Fruit fly (Drosophila melanogaster) whole organism, adult: Measurements from ENCODE around the gene chic.

Experiments used
- CG11617 ChIP-seq: fragments of 200-800 bp; sonication (Bioruptor generic); optimal IDR thresholded peaks from 2 replicates; lab custom pipeline; 2017; ENCODE audit warnings: mild to moderate bottlenecking, missing biosample characterization, missing genetic modification reagents, missing genetic modification characterization
- CG12768 ChIP-seq: fragments of 200-800 bp; sonication (Bioruptor generic); optimal IDR thresholded peaks from 2 replicates; lab custom pipeline; 2017; ENCODE audit warnings: missing biosample characterization, missing genetic modification characterization, mild to moderate bottlenecking, moderate library complexity, missing genetic modification reagents
- CG14711 ChIP-seq: fragments of 200-800 bp; sonication (Bioruptor generic); optimal IDR thresholded peaks from 2 replicates; lab custom pipeline; 2018; ENCODE audit warnings: missing biosample characterization, mild to moderate bottlenecking, missing genetic modification characterization, moderate library complexity
- CG1620 ChIP-seq: fragments of 200-800 bp; sonication (Bioruptor generic); optimal IDR thresholded peaks from 2 replicates; lab custom pipeline; 2016; ENCODE audit warnings: missing biosample characterization, missing genetic modification characterization
- CG33017 ChIP-seq: fragments of 200-800 bp; sonication (Bioruptor generic); optimal IDR thresholded peaks from 2 replicates; lab custom pipeline; 2018; ENCODE audit warnings: missing biosample characterization, mild to moderate bottlenecking, missing genetic modification characterization, moderate library complexity
- CG7101 ChIP-seq: fragments of 200-800 bp; sonication (Bioruptor generic); optimal IDR thresholded peaks from 2 replicates; lab custom pipeline; 2018; ENCODE audit warnings: missing biosample characterization, mild to moderate bottlenecking, missing genetic modification characterization, moderate library complexity
- Crg-1 ChIP-seq: fragments of 200-800 bp; sonication (Bioruptor generic); optimal IDR thresholded peaks from 2 replicates; lab custom pipeline; 2016; ENCODE audit warnings: missing biosample characterization, missing genetic modification characterization
- Hr96 ChIP-seq: fragments of 200-800 bp; sonication (Bioruptor generic); optimal IDR thresholded peaks from 2 replicates; lab custom pipeline; 2016; ENCODE audit warnings: missing biosample characterization, missing genetic modification characterization
- bab1 ChIP-seq: fragments of 200-800 bp; sonication (Bioruptor generic); optimal IDR thresholded peaks from 3 replicates; lab custom pipeline; 2019; ENCODE audit warnings: missing biosample characterization, mild to moderate bottlenecking, missing genetic modification characterization, moderate library complexity
- cic ChIP-seq: fragments of 200-800 bp; sonication (Bioruptor generic); optimal IDR thresholded peaks from 2 replicates; lab custom pipeline; 2017; ENCODE audit warnings: missing biosample characterization, mild to moderate bottlenecking, missing genetic modification characterization, moderate library complexity
- kay ChIP-seq: fragments of 200-800 bp; sonication (Bioruptor generic); peaks from one replicate; lab custom pipeline; 2016; ENCODE audit warnings: missing biosample characterization, missing genetic modification characterization, borderline replicate concordance
- ovo ChIP-seq: fragments of 200-800 bp; sonication (Bioruptor generic); optimal IDR thresholded peaks from 2 replicates; lab custom pipeline; 2016; ENCODE audit warnings: missing biosample characterization, missing genetic modification characterization
- tj ChIP-seq: fragments of 200-800 bp; sonication (Bioruptor generic); optimal IDR thresholded peaks from 3 replicates; lab custom pipeline; 2017; ENCODE audit warnings: missing biosample characterization, mild to moderate bottlenecking, missing genetic modification characterization, moderate library complexity
- toe ChIP-seq: fragments of 200-800 bp; sonication (Bioruptor generic); optimal IDR thresholded peaks from 2 replicates; lab custom pipeline; 2016; ENCODE audit warnings: missing biosample characterization, missing genetic modification characterization

DNA sequence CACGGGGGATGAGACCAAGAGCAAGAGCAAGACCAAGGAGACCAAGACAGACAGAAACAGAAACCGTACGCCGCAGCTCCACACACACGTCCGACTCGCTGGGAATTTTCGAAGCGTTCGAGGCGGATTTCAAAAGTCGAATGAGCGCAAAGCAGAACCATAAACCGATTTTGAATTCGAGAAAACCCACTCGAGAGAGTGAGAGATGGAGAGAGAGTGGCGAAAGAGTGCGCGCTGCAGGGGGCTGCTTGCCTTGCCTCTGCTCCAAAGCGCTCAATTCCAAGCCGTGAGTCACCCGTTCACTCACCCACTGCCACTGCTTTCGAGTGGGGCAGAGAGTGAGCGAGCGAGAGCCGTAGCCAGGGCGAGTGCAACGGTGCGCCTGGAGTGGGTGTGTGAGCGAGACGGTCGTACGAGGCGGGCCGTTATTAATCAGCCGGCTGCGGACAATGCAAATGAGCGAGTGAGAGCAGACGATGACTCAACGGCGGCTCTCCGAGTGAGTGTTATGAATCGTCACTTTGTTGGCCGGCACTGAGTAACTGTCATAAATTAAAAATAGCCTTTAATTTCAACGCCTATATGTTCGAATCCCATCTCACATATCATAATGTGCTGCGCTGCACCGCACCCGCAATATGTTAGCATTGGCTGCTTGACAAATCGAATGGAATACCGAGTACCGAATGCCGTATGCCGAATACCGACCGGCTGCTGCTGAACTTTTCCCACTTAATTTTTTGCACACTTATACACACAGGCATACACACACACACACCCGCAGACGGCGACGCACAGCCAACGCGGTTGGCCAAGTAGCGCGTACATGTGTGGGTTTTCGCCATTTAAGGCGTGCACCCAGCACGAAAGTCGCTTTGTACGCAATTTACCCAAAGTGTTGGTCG is 609 bp downstream of the chic start:
- TF ChIP-seq cic: peak; percentile 5
- no peak for TF ChIP-seq CG1620
- TF ChIP-seq Hr96 (GFP tag; lab: Kevin White, UChicago): peak; percentile 46
- peak; percentile 27 for TF ChIP-seq CG33017 (tag; lab: Kevin White, UChicago)
- no peak for TF ChIP-seq CG11617 (GFP tag; lab: Kevin White, UChicago)
- no peak for TF ChIP-seq toe (GFP tag; lab: Kevin White, UChicago)
- TF ChIP-seq ovo: peak; percentile 88
- TF ChIP-seq CG14711 (tag; lab: Kevin White, UChicago): peak; percentile 34
- peak; percentile 100 for TF ChIP-seq kay (GFP tag; lab: Kevin White, UChicago)
- peak; percentile 40 for TF ChIP-seq CG7101
- TF ChIP-seq tj: peak; percentile 23
- peak; percentile 78 for TF ChIP-seq bab1 (GFP tag; lab: Kevin White, UChicago)
- peak; percentile 76 for TF ChIP-seq CG12768 (GFP tag; lab: Kevin White, UChicago)
- TF ChIP-seq Crg-1 (GFP tag; lab: Kevin White, UChicago): peak; percentile 8
